Fruit fly (Drosophila melanogaster): ENCODE measurements around the gene NTPase.
A peak's percentile ranks its signal among the peaks of the same experiment; 100 is the strongest.

Gene NTPase

DNA sequence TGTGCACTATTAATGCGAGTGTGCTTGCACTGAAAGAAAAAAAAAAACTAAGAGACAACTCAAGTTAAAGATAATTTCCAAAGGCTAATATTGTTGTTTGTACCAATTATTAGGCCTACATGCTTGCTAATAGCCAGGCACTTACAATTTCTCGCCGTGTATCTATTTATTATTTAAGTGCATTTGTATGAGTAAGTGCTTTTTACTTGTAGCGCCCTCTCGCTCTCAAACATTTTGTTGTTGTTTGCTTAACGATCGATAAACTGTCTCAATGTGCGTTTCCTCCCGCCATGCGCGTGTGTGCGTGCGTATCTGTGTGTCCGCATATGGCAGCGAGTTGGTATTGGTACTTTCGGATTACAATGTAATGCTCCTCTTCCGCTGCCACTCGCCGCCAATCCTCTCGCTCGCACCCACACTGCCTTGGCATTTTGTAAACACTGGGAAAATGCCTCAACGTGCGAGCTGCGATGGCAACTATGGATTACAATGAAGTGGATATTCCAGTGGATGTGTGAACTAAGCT is 11.4 kb upstream of the NTPase start (continued):
- no peak for TF ChIP-seq CG10543 (GFP tag; optimal IDR thresholded peaks at IDR 0.05)
- TF ChIP-seq ATbp (GFP tag; optimal IDR thresholded peaks at IDR 0.05) = peak; percentile 85
- peak; percentile 82 for TF ChIP-seq abd-A (tag; optimal IDR thresholded peaks at IDR 0.05)
- peak; percentile 83 for TF ChIP-seq pb (GFP tag; optimal IDR thresholded peaks at IDR 0.05)
- TF ChIP-seq CG16863 (GFP tag; optimal IDR thresholded peaks at IDR 0.05) = peak; percentile 86
- TF ChIP-seq Elba2 (GFP tag; optimal IDR thresholded peaks at IDR 0.05) = no peak
- TF ChIP-seq gro (GFP tag; optimal IDR thresholded peaks at IDR 0.05) = peak; percentile 58
- TF ChIP-seq NC2β (GFP tag; optimal IDR thresholded peaks at IDR 0.05) = peak; percentile 91
- TF ChIP-seq CG4404 (GFP tag; IDR thresholded peaks at IDR 0.05) = peak; percentile 60
- TF ChIP-seq Adf1 (GFP tag; IDR thresholded peaks at IDR 0.05) = 0 out of 2 replicates have a peak, but pooled peaks have one; percentile 20
- TF ChIP-seq Eip74EF (GFP tag; optimal IDR thresholded peaks at IDR 0.05) = peak in 1 of 2 experiments; percentile 62
- TF ChIP-seq en (GFP tag; optimal IDR thresholded peaks at IDR 0.05) = peak; percentile 72
- TF ChIP-seq CG17385 (GFP tag; optimal IDR thresholded peaks at IDR 0.05) = peak; percentile 74
- no peak for TF ChIP-seq sc (optimal IDR thresholded peaks at IDR 0.05)
- TF ChIP-seq sc (GFP tag; optimal IDR thresholded peaks at IDR 0.05) = peak; percentile 77
- peak; percentile 69 for TF ChIP-seq CG1529 (GFP tag; optimal IDR thresholded peaks at IDR 0.05)
- peak; percentile 81 for TF ChIP-seq Mad (GFP tag; optimal IDR thresholded peaks at IDR 0.05)
- peak; percentile 8 for TF ChIP-seq bigmax (GFP tag; optimal IDR thresholded peaks at IDR 0.05)
- peak; percentile 77 for TF ChIP-seq zf30C (GFP tag; optimal IDR thresholded peaks at IDR 0.05)
- TF ChIP-seq ash1 (GFP tag; optimal IDR thresholded peaks at IDR 0.05) = no peak
- peak; percentile 90 for TF ChIP-seq vvl (GFP tag; IDR thresholded peaks at IDR 0.05)
- TF ChIP-seq CG8944 (GFP tag; optimal IDR thresholded peaks at IDR 0.05) = peak; percentile 87
- TF ChIP-seq peb (GFP tag; IDR thresholded peaks at IDR 0.05) = peak; percentile 72
- peak; percentile 22 for TF ChIP-seq Hmx (GFP tag; optimal IDR thresholded peaks at IDR 0.05)
- peak; percentile 74 for TF ChIP-seq CG13123 (GFP tag; optimal IDR thresholded peaks at IDR 0.05)
- TF ChIP-seq stc (GFP tag; IDR thresholded peaks at IDR 0.05) = peak; percentile 75
- TF ChIP-seq Dfd (GFP tag; optimal IDR thresholded peaks at IDR 0.05) = no peak
- peak; percentile 78 for TF ChIP-seq CG1792 (GFP tag; optimal IDR thresholded peaks at IDR 0.05)
- peak; percentile 80 for TF ChIP-seq Six4 (GFP tag; optimal IDR thresholded peaks at IDR 0.05)
- no peak for TF ChIP-seq ato (GFP tag; IDR thresholded peaks at IDR 0.05; ENCODE audit: partially characterized antibody)
- peak; percentile 86 for TF ChIP-seq nmo (GFP tag; optimal IDR thresholded peaks at IDR 0.05)
- TF ChIP-seq danr (GFP tag; IDR thresholded peaks at IDR 0.05) = no peak
- TF ChIP-seq HLH4C (GFP tag; IDR thresholded peaks at IDR 0.05; ENCODE audit: partially characterized antibody) = no peak
- TF ChIP-seq ftz-f1 (GFP tag; optimal IDR thresholded peaks at IDR 0.05) = no peak
- TF ChIP-seq Ravus (GFP tag; IDR thresholded peaks at IDR 0.05) = no peak
- TF ChIP-seq Tbp (GFP tag; optimal IDR thresholded peaks at IDR 0.05) = no peak
- TF ChIP-seq hb (GFP tag; IDR thresholded peaks at IDR 0.05; ENCODE audit: partially characterized antibody) = no peak
- TF ChIP-seq Sry-δ (GFP tag; optimal IDR thresholded peaks at IDR 0.05) = peak; percentile 55
- peak; percentile 78 for TF ChIP-seq twi (tag; optimal IDR thresholded peaks at IDR 0.05)
- TF ChIP-seq CG2889 (GFP tag; IDR thresholded peaks at IDR 0.05) = peak; percentile 79
- TF ChIP-seq CG6272 (GFP tag; IDR thresholded peaks at IDR 0.05) = peak; percentile 66
- peak; percentile 39 for TF ChIP-seq CG4854 (GFP tag; optimal IDR thresholded peaks at IDR 0.05)
- peak; percentile 88 for TF ChIP-seq sisA (GFP tag; IDR thresholded peaks at IDR 0.05)
- TF ChIP-seq pnt (GFP tag; optimal IDR thresholded peaks at IDR 0.05) = peak; percentile 92
- TF ChIP-seq CG34224 (GFP tag; IDR thresholded peaks at IDR 0.05; ENCODE audit: partially characterized antibody) = no peak
- TF ChIP-seq HLH54F (GFP tag; optimal IDR thresholded peaks at IDR 0.05) = peak; percentile 77
- TF ChIP-seq CG43689 (GFP tag; IDR thresholded peaks at IDR 0.05) = peak; percentile 63; the same call in 1 of the 2 replicates
- peak; percentile 88 for TF ChIP-seq chm (GFP tag; IDR thresholded peaks at IDR 0.05)
- TF ChIP-seq CG4328 (GFP tag; optimal IDR thresholded peaks at IDR 0.05) = no peak
- TF ChIP-seq gsb (GFP tag; IDR thresholded peaks at IDR 0.05) = no peak
- TF ChIP-seq CG8359 (GFP tag; optimal IDR thresholded peaks at IDR 0.05; ENCODE audit: borderline replicate concordance) = no peak

Data from whole organism, embryonic.